Fruit fly (Drosophila melanogaster) whole organism, embryonic: Measurements from ENCODE around the gene Invadolysin.

ENCODE experiments used
- ATbp ChIP-seq: fragments of 200-800 bp; sonication (Bioruptor generic); optimal IDR thresholded peaks from 2 replicates; lab custom pipeline; 2017; ENCODE audit warnings: missing biosample characterization, mild to moderate bottlenecking, missing genetic modification characterization, missing genetic modification reagents
- Abd-B ChIP-seq: fragments of 200-800 bp; sonication (Bioruptor generic); optimal IDR thresholded peaks from 2 replicates; lab custom pipeline; 2018; ENCODE audit warnings: missing biosample characterization, mild to moderate bottlenecking, missing genetic modification characterization, moderate library complexity
- Ada2b ChIP-seq: fragments of 200-800 bp; sonication (Bioruptor generic); IDR thresholded peaks from 2 replicates; pipeline ENCODE4 v1.3.6; 2022; ENCODE audit warnings: missing biosample characterization, missing genetic modification characterization
- CG10274 ChIP-seq: fragments of 200-800 bp; sonication (Bioruptor generic); optimal IDR thresholded peaks from 3 replicates; lab custom pipeline; 2017; ENCODE audit warnings: missing biosample characterization, mild to moderate bottlenecking, missing genetic modification characterization
- CG10462 ChIP-seq: fragments of 200-800 bp; sonication (Bioruptor generic); optimal IDR thresholded peaks from 2 replicates; lab custom pipeline; 2016; ENCODE audit warnings: missing biosample characterization, missing genetic modification characterization
- CG10959 ChIP-seq: fragments of 200-800 bp; sonication (Bioruptor generic); IDR thresholded peaks from 2 replicates; pipeline ENCODE4 v1.3.6; 2022; ENCODE audit warnings: missing biosample characterization, missing genetic modification characterization
- CG12155 ChIP-seq: fragments of 200-800 bp; sonication (Bioruptor generic); optimal IDR thresholded peaks from 3 replicates; lab custom pipeline; 2016; ENCODE audit warnings: missing biosample characterization, missing genetic modification characterization
- CG13424 ChIP-seq: fragments of 200-800 bp; sonication (Bioruptor generic); optimal IDR thresholded peaks from 2 replicates; lab custom pipeline; 2019; ENCODE audit warnings: missing biosample characterization, mild to moderate bottlenecking, missing genetic modification characterization, moderate library complexity
- CG13624 ChIP-seq: fragments of 200-800 bp; sonication (Bioruptor generic); optimal IDR thresholded peaks from 2 replicates; lab custom pipeline; 2016; ENCODE audit warnings: missing biosample characterization, missing genetic modification characterization
- CG13894 ChIP-seq: fragments of 200-800 bp; sonication (Bioruptor generic); optimal IDR thresholded peaks from 3 replicates; lab custom pipeline; 2018; ENCODE audit warnings: missing biosample characterization, mild to moderate bottlenecking, missing genetic modification characterization, moderate library complexity
- CG14667 ChIP-seq: fragments of 200-800 bp; sonication (Bioruptor generic); IDR thresholded peaks from 2 replicates; pipeline ENCODE4 v1.3.6; 2022; ENCODE audit warnings: missing biosample characterization, missing genetic modification characterization
- CG15011 ChIP-seq: fragments of 200-800 bp; sonication (Bioruptor generic); optimal IDR thresholded peaks from 3 replicates; lab custom pipeline; 2018; ENCODE audit warnings: missing biosample characterization, mild to moderate bottlenecking, missing genetic modification characterization
- CG1529 ChIP-seq: fragments of 200-800 bp; sonication (Bioruptor generic); optimal IDR thresholded peaks from 3 replicates; lab custom pipeline; 2018; ENCODE audit warnings: missing biosample characterization, missing genetic modification characterization
- CG17359 ChIP-seq: fragments of 200-800 bp; sonication (Bioruptor generic); optimal IDR thresholded peaks from 3 replicates; lab custom pipeline; 2018; ENCODE audit warnings: missing biosample characterization, mild to moderate bottlenecking, missing genetic modification characterization, moderate library complexity
- CG17385 ChIP-seq: fragments of 200-800 bp; sonication (Bioruptor generic); optimal IDR thresholded peaks from 3 replicates; lab custom pipeline; 2018; ENCODE audit warnings: missing biosample characterization, mild to moderate bottlenecking, missing genetic modification characterization
- CG17802 ChIP-seq: fragments of 200-800 bp; sonication (Bioruptor generic); optimal IDR thresholded peaks from 2 replicates; lab custom pipeline; 2018; ENCODE audit warnings: missing biosample characterization, mild to moderate bottlenecking, missing genetic modification characterization, moderate library complexity
- CG2120 ChIP-seq: fragments of 200-800 bp; sonication (Bioruptor generic); optimal IDR thresholded peaks from 3 replicates; lab custom pipeline; 2016; ENCODE audit warnings: missing biosample characterization, missing genetic modification characterization
- CG30431 ChIP-seq: fragments of 200-800 bp; sonication (Bioruptor generic); optimal IDR thresholded peaks from 2 replicates; lab custom pipeline; 2017; ENCODE audit warnings: missing biosample characterization, missing genetic modification characterization
- CG34422 ChIP-seq: fragments of 200-800 bp; sonication (Bioruptor generic); IDR thresholded peaks from 3 replicates; pipeline ENCODE4 v1.3.6; 2022; ENCODE audit warnings: missing biosample characterization, missing genetic modification characterization
- CG4282 ChIP-seq: fragments of 200-800 bp; sonication (Bioruptor generic); optimal IDR thresholded peaks from 2 replicates; lab custom pipeline; 2016; ENCODE audit warnings: missing biosample characterization, missing genetic modification characterization
- CG5953 ChIP-seq: fragments of 200-800 bp; sonication (Bioruptor generic); IDR thresholded peaks from 2 replicates; pipeline ENCODE4 v1.3.6; 2022; ENCODE audit warnings: missing biosample characterization, missing genetic modification characterization
- CG6683 ChIP-seq: fragments of 200-800 bp; sonication (Bioruptor generic); optimal IDR thresholded peaks from 2 replicates; lab custom pipeline; 2017; ENCODE audit warnings: missing biosample characterization, mild to moderate bottlenecking, missing genetic modification characterization, missing genetic modification reagents
- CG9609 ChIP-seq: fragments of 200-800 bp; sonication (Bioruptor generic); optimal IDR thresholded peaks from 3 replicates; lab custom pipeline; 2016; ENCODE audit warnings: missing biosample characterization, missing genetic modification characterization
- CkIIα-i1 ChIP-seq: fragments of 200-800 bp; sonication (Bioruptor generic); IDR thresholded peaks from 2 replicates; pipeline ENCODE4 v1.3.6; 2022; ENCODE audit warnings: missing biosample characterization, missing genetic modification characterization
- CrebB ChIP-seq: fragments of 200-800 bp; sonication (Bioruptor generic); optimal IDR thresholded peaks from 3 replicates; lab custom pipeline; 2018; ENCODE audit warnings: missing biosample characterization, mild to moderate bottlenecking, missing genetic modification characterization
- Dip2 ChIP-seq: fragments of 200-800 bp; sonication (Bioruptor generic); IDR thresholded peaks from 2 replicates; pipeline ENCODE4 v1.3.6; 2022; ENCODE audit warnings: missing biosample characterization, missing genetic modification characterization
- Doc2 ChIP-seq: fragments of 200-800 bp; sonication (Bioruptor generic); IDR thresholded peaks from 2 replicates; pipeline ENCODE4 v1.3.6; 2022; ENCODE audit warnings: missing biosample characterization, missing genetic modification characterization
- Eip74EF ChIP-seq, 2 experiments: fragments of 200-800 bp in 1 of 2; fragments of >200 bp in 1 of 2; sonication (Bioruptor generic) in 1 of 2; optimal IDR thresholded peaks; 2 replicates each; lab custom pipeline; 2017 to 2019; ENCODE audit warnings: missing biosample characterization in 2 of 2, missing genetic modification characterization in 2 of 2, mild to moderate bottlenecking in 1 of 2, moderate library complexity in 1 of 2
- Fer2 ChIP-seq: fragments of 200-800 bp; sonication (Bioruptor generic); optimal IDR thresholded peaks from 2 replicates; lab custom pipeline; 2018; ENCODE audit warnings: missing biosample characterization, mild to moderate bottlenecking, missing genetic modification characterization, moderate library complexity
- H2.0 ChIP-seq: fragments of 200-800 bp; sonication (Bioruptor generic); IDR thresholded peaks from 2 replicates; pipeline ENCODE4 v1.3.6; 2022; ENCODE audit warnings: missing biosample characterization, missing genetic modification characterization
- Hr51 ChIP-seq, 2 experiments: fragments of 200-800 bp; sonication (Bioruptor generic); optimal IDR thresholded peaks; 2 replicates in 1 of 2; 3 replicates in 1 of 2; lab custom pipeline; 2016 to 2018; ENCODE audit warnings: missing biosample characterization in 2 of 2, missing genetic modification characterization in 2 of 2, mild to moderate bottlenecking in 1 of 2, moderate library complexity in 1 of 2
- Lhr ChIP-seq: fragments of 200-800 bp; sonication (Bioruptor generic); optimal IDR thresholded peaks from 3 replicates; lab custom pipeline; 2017; ENCODE audit warnings: mild to moderate bottlenecking, missing biosample characterization, missing genetic modification reagents, missing genetic modification characterization
- Neu2 ChIP-seq: fragments of 200-800 bp; sonication (Bioruptor generic); optimal IDR thresholded peaks from 3 replicates; lab custom pipeline; 2016; ENCODE audit warnings: missing biosample characterization, missing genetic modification characterization, borderline replicate concordance
- Sry-β ChIP-seq: fragments of 200-800 bp; sonication (Bioruptor generic); optimal IDR thresholded peaks from 2 replicates; lab custom pipeline; 2018; ENCODE audit warnings: missing biosample characterization, mild to moderate bottlenecking, missing genetic modification characterization, moderate library complexity
- Tbp ChIP-seq: fragments of >200 bp; optimal IDR thresholded peaks from 2 replicates; lab custom pipeline; 2018; ENCODE audit warnings: missing biosample characterization, missing genetic modification characterization
- ara ChIP-seq: fragments of 200-800 bp; sonication (Bioruptor generic); IDR thresholded peaks from 2 replicates; pipeline ENCODE4 v1.3.6; 2022; ENCODE audit warnings: missing biosample characterization, missing genetic modification characterization
- cato ChIP-seq: fragments of 200-800 bp; sonication (Bioruptor generic); optimal IDR thresholded peaks from 2 replicates; lab custom pipeline; 2016; ENCODE audit warnings: missing biosample characterization, missing genetic modification characterization, borderline replicate concordance
- caup ChIP-seq: fragments of 200-800 bp; sonication (Bioruptor generic); optimal IDR thresholded peaks from 3 replicates; lab custom pipeline; 2017; ENCODE audit warnings: missing biosample characterization, mild to moderate bottlenecking, missing genetic modification characterization, moderate library complexity; ENCODE audit not compliant: severe bottlenecking
- esg ChIP-seq: fragments of 200-800 bp; sonication (Bioruptor generic); conservative IDR thresholded peaks from 2 replicates; pipeline ENCODE4 v1.3.6; 2022; ENCODE audit warnings: missing biosample characterization, missing genetic modification characterization
- ewg ChIP-seq: fragments of 200-800 bp; sonication (Bioruptor generic); optimal IDR thresholded peaks from 3 replicates; lab custom pipeline; 2017; ENCODE audit warnings: mild to moderate bottlenecking, missing biosample characterization, missing genetic modification reagents, missing genetic modification characterization
- fd102C ChIP-seq: fragments of 200-800 bp; sonication (Bioruptor generic); optimal IDR thresholded peaks from 2 replicates; lab custom pipeline; 2018; ENCODE audit warnings: missing biosample characterization, mild to moderate bottlenecking, missing genetic modification characterization, moderate library complexity
- gsb-n ChIP-seq: fragments of 200-800 bp; sonication (Bioruptor generic); optimal IDR thresholded peaks from 3 replicates; lab custom pipeline; 2018; ENCODE audit warnings: missing biosample characterization, mild to moderate bottlenecking, missing genetic modification characterization
- gt ChIP-seq: fragments of 200-800 bp; sonication (Bioruptor generic); IDR thresholded peaks from 2 replicates; pipeline ENCODE4 v1.3.6; 2022; ENCODE audit warnings: missing biosample characterization, missing genetic modification characterization
- her ChIP-seq: fragments of 200-800 bp; sonication (Bioruptor generic); optimal IDR thresholded peaks from 2 replicates; lab custom pipeline; 2016; ENCODE audit warnings: missing biosample characterization, missing genetic modification characterization
- mld ChIP-seq: fragments of 200-800 bp; sonication (Bioruptor generic); IDR thresholded peaks from 3 replicates; pipeline ENCODE4 v1.3.6; 2022; ENCODE audit warnings: missing biosample characterization, missing genetic modification characterization; ENCODE audit not compliant: partially characterized antibody
- phol ChIP-seq: fragments of 200-800 bp; sonication (Bioruptor generic); optimal IDR thresholded peaks from 3 replicates; lab custom pipeline; 2018; ENCODE audit warnings: missing biosample characterization, mild to moderate bottlenecking, missing genetic modification characterization, moderate library complexity
- pita ChIP-seq: fragments of 200-800 bp; sonication (Bioruptor generic); optimal IDR thresholded peaks from 2 replicates; lab custom pipeline; 2017; ENCODE audit warnings: missing biosample characterization, mild to moderate bottlenecking, missing genetic modification characterization
- sens-2 ChIP-seq: fragments of 200-800 bp; sonication (Bioruptor generic); IDR thresholded peaks from 2 replicates; pipeline ENCODE4 v1.3.6; 2022; ENCODE audit warnings: missing biosample characterization, missing genetic modification characterization
- sob ChIP-seq: fragments of 200-800 bp; sonication (Bioruptor generic); IDR thresholded peaks from 2 replicates; pipeline ENCODE4 v1.3.6; 2022; ENCODE audit warnings: missing biosample characterization, missing genetic modification characterization
- tin ChIP-seq: fragments of 200-800 bp; sonication (Bioruptor generic); optimal IDR thresholded peaks from 3 replicates; lab custom pipeline; 2016; ENCODE audit warnings: missing biosample characterization, missing genetic modification characterization
- twi ChIP-seq: fragments of 200-800 bp; optimal IDR thresholded peaks from 2 replicates; lab custom pipeline; 2019; ENCODE audit warnings: missing biosample characterization, mild to moderate bottlenecking, missing genetic modification characterization, moderate library complexity

Gene Invadolysin

DNA sequence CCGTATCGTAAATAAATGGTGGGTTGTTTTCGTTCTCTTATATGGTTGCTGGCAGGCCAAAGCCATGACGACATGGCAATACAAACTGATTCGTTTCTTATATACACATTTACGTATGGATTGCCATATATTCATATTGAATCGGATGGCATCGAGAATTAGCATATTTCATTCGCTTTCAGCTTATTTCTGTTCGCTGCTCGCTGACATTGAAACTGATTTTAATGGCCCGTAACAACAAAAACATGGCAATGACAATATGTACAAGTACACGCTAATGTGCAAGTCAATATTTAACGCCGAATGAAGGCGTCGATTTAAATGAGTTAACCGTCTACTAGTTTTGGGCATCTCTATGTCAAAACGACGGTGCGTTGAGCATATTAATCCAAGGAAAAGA is 41.5 kb downstream of the Invadolysin start (continued):
- TF ChIP-seq cato (no peak), CG10274 (GFP tag; lab: Kevin White, UChicago) (no peak), phol (tag; lab: Kevin White, UChicago) (no peak), tin (GFP tag; lab: Kevin White, UChicago) (no peak), ewg (GFP tag; lab: Kevin White, UChicago) (no peak), CG10462 (no peak), her (no peak), CG17359 (tag; lab: Kevin White, UChicago) (peak; percentile 31), Neu2 (no peak), Lhr (GFP tag; lab: Kevin White, UChicago) (no peak), H2.0 (no peak), CG15011 (GFP tag; lab: Kevin White, UChicago) (peak; percentile 37), twi (tag; lab: Kevin White, UChicago) (no peak), CG6683 (GFP tag; lab: Kevin White, UChicago) (no peak), esg (GFP tag; lab: Robert Waterston, UW) (no peak), ATbp (GFP tag; lab: Kevin White, UChicago) (peak; percentile 63), CG13424 (peak; percentile 39), sens-2 (GFP tag; lab: Robert Waterston, UW) (no peak), Sry-β (no peak), CG17385 (GFP tag; lab: Kevin White, UChicago) (peak; percentile 25), sob (peak; percentile 14; the same call in 1 of the 2 replicates), Eip74EF (GFP tag; optimal IDR thresholded peaks at IDR 0.05; lab: Kevin White, UChicago) (no peak), Tbp (GFP tag; lab: Kevin White, UChicago) (no peak), CG1529 (GFP tag; lab: Kevin White, UChicago) (no peak), Dip2 (no peak), Ada2b (no peak), CG10959 (GFP tag; lab: Robert Waterston, UW) (no peak), CG4282 (GFP tag; lab: Kevin White, UChicago) (no peak), CG9609 (GFP tag; lab: Kevin White, UChicago) (no peak), ara (GFP tag; lab: Robert Waterston, UW) (no peak), CG12155 (GFP tag; lab: Kevin White, UChicago) (no peak), CG2120 (GFP tag; lab: Kevin White, UChicago) (peak; percentile 0), Fer2 (tag; lab: Kevin White, UChicago) (no peak), fd102C (GFP tag; lab: Kevin White, UChicago) (no peak), gt (GFP tag; lab: Robert Waterston, UW) (no peak), gsb-n (tag; lab: Kevin White, UChicago) (no peak), CG30431 (GFP tag; lab: Kevin White, UChicago) (no peak), Doc2 (no peak), Abd-B (no peak), CG5953 (GFP tag; lab: Robert Waterston, UW) (no peak), CkIIα-i1 (GFP tag; lab: Robert Waterston, UW) (no peak), mld (GFP tag; lab: Robert Waterston, UW) (no peak), caup (GFP tag; lab: Kevin White, UChicago) (peak; percentile 46), Hr51 (GFP tag; optimal IDR thresholded peaks at IDR 0.05; lab: Kevin White, UChicago) (peak in 1 of 2 experiments; percentile 14), CrebB (tag; lab: Kevin White, UChicago) (no peak), CG34422 (no peak), CG13894 (tag; lab: Kevin White, UChicago) (peak; percentile 28), CG14667 (no peak), pita (no peak), CG17802 (tag; lab: Kevin White, UChicago) (no peak), CG13624 (GFP tag; lab: Kevin White, UChicago) (peak; percentile 11)
